Fruit fly (Drosophila melanogaster) whole organism, adult: ENCODE data around the gene Taf1.

Source experiments
- CG11617 ChIP-seq: fragments of 200-800 bp; sonication (Bioruptor generic); optimal IDR thresholded peaks from 2 replicates; lab custom pipeline; 2017; ENCODE audit warnings: mild to moderate bottlenecking, missing biosample characterization, missing genetic modification reagents, missing genetic modification characterization
- CG12768 ChIP-seq: fragments of 200-800 bp; sonication (Bioruptor generic); optimal IDR thresholded peaks from 2 replicates; lab custom pipeline; 2017; ENCODE audit warnings: missing biosample characterization, missing genetic modification characterization, mild to moderate bottlenecking, moderate library complexity, missing genetic modification reagents
- CG14711 ChIP-seq: fragments of 200-800 bp; sonication (Bioruptor generic); optimal IDR thresholded peaks from 2 replicates; lab custom pipeline; 2018; ENCODE audit warnings: missing biosample characterization, mild to moderate bottlenecking, missing genetic modification characterization, moderate library complexity
- CG1620 ChIP-seq: fragments of 200-800 bp; sonication (Bioruptor generic); optimal IDR thresholded peaks from 2 replicates; lab custom pipeline; 2016; ENCODE audit warnings: missing biosample characterization, missing genetic modification characterization
- CG33017 ChIP-seq: fragments of 200-800 bp; sonication (Bioruptor generic); optimal IDR thresholded peaks from 2 replicates; lab custom pipeline; 2018; ENCODE audit warnings: missing biosample characterization, mild to moderate bottlenecking, missing genetic modification characterization, moderate library complexity
- CG5204 ChIP-seq: fragments of 200-800 bp; sonication (Bioruptor generic); optimal IDR thresholded peaks from 2 replicates; lab custom pipeline; 2016; ENCODE audit warnings: missing biosample characterization, missing genetic modification characterization
- CG7045 ChIP-seq: fragments of 200-800 bp; sonication (Bioruptor generic); optimal IDR thresholded peaks from 2 replicates; lab custom pipeline; 2017; ENCODE audit warnings: missing biosample characterization, mild to moderate bottlenecking, missing genetic modification characterization
- CG7101 ChIP-seq: fragments of 200-800 bp; sonication (Bioruptor generic); optimal IDR thresholded peaks from 2 replicates; lab custom pipeline; 2018; ENCODE audit warnings: missing biosample characterization, mild to moderate bottlenecking, missing genetic modification characterization, moderate library complexity
- Clk ChIP-seq: fragments of 200-800 bp; sonication (Bioruptor generic); optimal IDR thresholded peaks from 2 replicates; lab custom pipeline; 2017; ENCODE audit warnings: missing biosample characterization, missing genetic modification characterization
- Crg-1 ChIP-seq: fragments of 200-800 bp; sonication (Bioruptor generic); optimal IDR thresholded peaks from 2 replicates; lab custom pipeline; 2016; ENCODE audit warnings: missing biosample characterization, missing genetic modification characterization
- Hr96 ChIP-seq: fragments of 200-800 bp; sonication (Bioruptor generic); optimal IDR thresholded peaks from 2 replicates; lab custom pipeline; 2016; ENCODE audit warnings: missing biosample characterization, missing genetic modification characterization
- Mnt ChIP-seq: fragments of 200-800 bp; sonication (Bioruptor generic); optimal IDR thresholded peaks from 2 replicates; lab custom pipeline; 2016; ENCODE audit warnings: missing biosample characterization, mild to moderate bottlenecking, missing genetic modification characterization
- bab1 ChIP-seq: fragments of 200-800 bp; sonication (Bioruptor generic); optimal IDR thresholded peaks from 3 replicates; lab custom pipeline; 2019; ENCODE audit warnings: missing biosample characterization, mild to moderate bottlenecking, missing genetic modification characterization, moderate library complexity
- cic ChIP-seq: fragments of 200-800 bp; sonication (Bioruptor generic); optimal IDR thresholded peaks from 2 replicates; lab custom pipeline; 2017; ENCODE audit warnings: missing biosample characterization, mild to moderate bottlenecking, missing genetic modification characterization, moderate library complexity
- cnc ChIP-seq, 2 experiments: fragments of >200 bp; optimal IDR thresholded peaks; 2 replicates each; lab custom pipeline; 2017
- kay ChIP-seq: fragments of 200-800 bp; sonication (Bioruptor generic); peaks from one replicate; lab custom pipeline; 2016; ENCODE audit warnings: missing biosample characterization, missing genetic modification characterization, borderline replicate concordance
- ovo ChIP-seq: fragments of 200-800 bp; sonication (Bioruptor generic); optimal IDR thresholded peaks from 2 replicates; lab custom pipeline; 2016; ENCODE audit warnings: missing biosample characterization, missing genetic modification characterization
- pad ChIP-seq: fragments of 200-800 bp; sonication (Bioruptor generic); optimal IDR thresholded peaks from 3 replicates; lab custom pipeline; 2017; ENCODE audit warnings: missing biosample characterization, missing genetic modification characterization, mild to moderate bottlenecking, moderate library complexity, missing genetic modification reagents
- tj ChIP-seq: fragments of 200-800 bp; sonication (Bioruptor generic); optimal IDR thresholded peaks from 3 replicates; lab custom pipeline; 2017; ENCODE audit warnings: missing biosample characterization, mild to moderate bottlenecking, missing genetic modification characterization, moderate library complexity
- toe ChIP-seq: fragments of 200-800 bp; sonication (Bioruptor generic); optimal IDR thresholded peaks from 2 replicates; lab custom pipeline; 2016; ENCODE audit warnings: missing biosample characterization, missing genetic modification characterization

Gene Taf1

dm6 chr3R:6646740-6647139 lies at the start of gene Taf1:
Gene Taf1, plus strand, starts transcription at chr3R:6646889.
- TF ChIP-seq cic = no peak
- TF ChIP-seq Hr96 (GFP tag; lab: Kevin White, UChicago) = peak; percentile 20
- no peak for TF ChIP-seq CG5204 (GFP tag; lab: Kevin White, UChicago)
- peak; percentile 60 for TF ChIP-seq toe
- TF ChIP-seq Mnt (GFP tag; lab: Kevin White, UChicago) = peak; percentile 20
- no peak for TF ChIP-seq Crg-1 (GFP tag; lab: Kevin White, UChicago)
- peak; percentile 17 for TF ChIP-seq bab1 (GFP tag; lab: Kevin White, UChicago)
- peak; percentile 39 for TF ChIP-seq CG12768 (GFP tag; lab: Kevin White, UChicago)
- no peak for TF ChIP-seq cnc (optimal IDR thresholded peaks at IDR 0.05; lab: Kevin White, UChicago)

DNA sequence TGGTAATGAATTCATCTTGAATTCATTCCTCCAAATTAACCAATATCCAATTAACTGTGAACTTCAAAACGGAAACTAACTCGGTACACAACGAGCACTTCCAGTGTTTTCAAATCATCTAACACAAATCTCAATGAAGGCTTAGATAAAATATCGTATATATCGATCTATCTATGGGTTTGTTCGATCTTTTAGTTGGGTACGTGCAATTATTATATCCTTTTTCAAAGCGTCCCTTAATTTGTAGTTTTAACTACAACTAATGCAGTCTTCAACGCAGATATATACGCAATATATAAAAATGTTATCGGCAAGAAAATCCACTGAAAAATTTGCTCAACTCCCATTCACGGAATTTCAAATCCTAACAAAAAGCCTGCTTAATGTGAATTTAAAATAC lies 48.8 kb upstream of the Taf1 start, which contains the start of gene CG1138:
TSS of gene CG1138 (minus strand) at position 101 of the 400 bp plus-strand sequence.
- TF ChIP-seq Crg-1 (GFP tag; lab: Kevin White, UChicago) (no peak), Mnt (GFP tag; lab: Kevin White, UChicago) (no peak), CG1620 (GFP tag; lab: Kevin White, UChicago) (no peak), cic (no peak), pad (no peak), CG7101 (tag; lab: Kevin White, UChicago) (no peak), CG7045 (GFP tag; lab: Kevin White, UChicago) (no peak), tj (GFP tag; lab: Kevin White, UChicago) (no peak), toe (no peak), CG14711 (tag; lab: Kevin White, UChicago) (no peak), CG11617 (GFP tag; lab: Kevin White, UChicago) (no peak)

DNA sequence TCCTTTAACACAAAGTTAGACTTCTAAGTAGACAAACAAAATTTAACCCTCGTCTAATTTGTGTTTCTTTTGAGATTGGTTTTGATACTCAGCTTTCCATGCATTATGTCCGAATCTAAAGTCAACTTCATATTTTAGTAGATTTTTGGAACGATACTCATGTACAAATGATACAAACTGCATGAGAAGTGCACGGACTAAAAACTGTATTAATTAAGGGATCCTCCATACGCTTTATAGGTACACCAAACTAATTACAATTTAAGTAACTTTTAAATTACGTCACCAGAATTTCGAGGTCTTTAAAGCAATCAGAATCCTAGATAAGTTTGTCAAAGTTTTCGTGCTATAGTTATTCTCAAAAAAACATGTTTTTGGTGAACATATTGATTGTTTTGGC lies 45.7 kb upstream of the Taf1 start, which contains the start of gene CG31482:
TSS of gene CG31482 (plus strand) at position 301 of the 400 bp plus-strand sequence.
- no peak for TF ChIP-seq CG33017
- TF ChIP-seq CG7045 (GFP tag; lab: Kevin White, UChicago) = no peak
- TF ChIP-seq tj (GFP tag; lab: Kevin White, UChicago) = no peak
- TF ChIP-seq kay (GFP tag; lab: Kevin White, UChicago) = no peak
- TF ChIP-seq toe = no peak

dm6 chr3R:6605142-6605541 lies 41.5 kb upstream of the Taf1 start:
- TF ChIP-seq pad (no peak), bab1 (GFP tag; lab: Kevin White, UChicago) (no peak), kay (GFP tag; lab: Kevin White, UChicago) (no peak)

DNA sequence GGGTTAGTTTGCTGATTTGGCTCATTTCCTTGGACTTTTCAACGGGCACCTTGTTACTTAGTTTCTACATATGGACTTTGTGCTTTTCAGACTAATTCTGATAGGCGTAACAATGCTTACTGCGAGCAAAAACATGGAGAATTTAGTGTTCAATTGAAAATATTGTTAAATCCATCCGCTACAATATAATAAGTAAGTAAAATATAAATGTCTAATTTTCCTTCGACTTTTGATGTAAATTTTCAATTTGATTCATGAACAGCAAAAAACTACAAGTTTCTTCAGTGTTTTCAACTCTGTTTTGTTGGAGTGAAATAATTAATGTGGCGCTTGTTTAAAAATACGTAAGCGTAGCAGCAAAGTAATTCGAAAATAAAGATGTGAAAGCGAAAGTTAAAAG lies 37.9 kb upstream of the Taf1 start, which contains the start of gene glob2:
TSS of gene glob2 (minus strand) at position 101 of the 400 bp plus-strand sequence.
- no peak for TF ChIP-seq Crg-1 (GFP tag; lab: Kevin White, UChicago)
- no peak for TF ChIP-seq pad
- no peak for TF ChIP-seq CG14711 (tag; lab: Kevin White, UChicago)
- no peak for TF ChIP-seq bab1 (GFP tag; lab: Kevin White, UChicago)
- no peak for TF ChIP-seq CG7045 (GFP tag; lab: Kevin White, UChicago)
- no peak for TF ChIP-seq Hr96 (GFP tag; lab: Kevin White, UChicago)
- TF ChIP-seq cnc (optimal IDR thresholded peaks at IDR 0.05; lab: Kevin White, UChicago) = no peak
- TF ChIP-seq toe = no peak
- no peak for TF ChIP-seq ovo (GFP tag; lab: Kevin White, UChicago)
- no peak for TF ChIP-seq CG7101 (tag; lab: Kevin White, UChicago)
- TF ChIP-seq CG11617 (GFP tag; lab: Kevin White, UChicago) = no peak
- TF ChIP-seq cic = no peak
- no peak for TF ChIP-seq CG1620 (GFP tag; lab: Kevin White, UChicago)
- no peak for TF ChIP-seq CG33017
- TF ChIP-seq kay (GFP tag; lab: Kevin White, UChicago) = no peak

DNA sequence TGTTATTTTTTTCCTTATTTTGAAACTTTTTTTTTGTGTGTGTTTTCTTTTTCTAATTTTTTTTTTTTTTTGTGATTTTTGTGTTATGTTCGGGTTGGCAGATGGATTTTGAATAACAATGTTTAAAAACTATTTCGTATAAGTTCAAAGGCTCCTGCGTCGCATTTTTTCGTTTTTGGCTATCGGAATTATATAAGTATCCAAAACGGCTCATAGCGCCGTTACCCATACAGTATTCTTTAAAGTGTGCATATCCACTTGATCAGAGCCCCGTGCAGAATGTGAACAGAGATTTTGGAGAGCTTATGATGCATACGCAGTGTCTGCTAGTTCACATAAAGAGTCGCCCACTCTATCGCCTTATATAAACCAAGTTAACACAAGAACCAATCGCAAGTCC lies 18.9 kb upstream of the Taf1 start, which contains the start of gene sowi:
TSS of gene sowi (minus strand) at position 101 of the 400 bp plus-strand sequence.
- TF ChIP-seq CG7101 (tag; lab: Kevin White, UChicago) (no peak), pad (no peak), CG12768 (GFP tag; lab: Kevin White, UChicago) (no peak), Hr96 (GFP tag; lab: Kevin White, UChicago) (no peak), kay (GFP tag; lab: Kevin White, UChicago) (no peak), Crg-1 (GFP tag; lab: Kevin White, UChicago) (no peak), cic (no peak), CG1620 (GFP tag; lab: Kevin White, UChicago) (no peak)

dm6 chr3R:6629221-6629620 lies 17.5 kb upstream of the Taf1 start, which contains the start of gene CG15177:
Gene CG15177, minus strand, starts transcription at chr3R:6629321.
- TF ChIP-seq cic = no peak
- no peak for TF ChIP-seq CG7045 (GFP tag; lab: Kevin White, UChicago)
- TF ChIP-seq CG1620 (GFP tag; lab: Kevin White, UChicago) = no peak
- no peak for TF ChIP-seq bab1 (GFP tag; lab: Kevin White, UChicago)
- TF ChIP-seq pad = no peak
- no peak for TF ChIP-seq Crg-1 (GFP tag; lab: Kevin White, UChicago)
- TF ChIP-seq tj (GFP tag; lab: Kevin White, UChicago) = no peak
- no peak for TF ChIP-seq CG12768 (GFP tag; lab: Kevin White, UChicago)
- TF ChIP-seq Mnt (GFP tag; lab: Kevin White, UChicago) = no peak
- no peak for TF ChIP-seq cnc (optimal IDR thresholded peaks at IDR 0.05; lab: Kevin White, UChicago)
- no peak for TF ChIP-seq toe
- TF ChIP-seq Clk (GFP tag; lab: Kevin White, UChicago) = no peak
- no peak for TF ChIP-seq CG11617 (GFP tag; lab: Kevin White, UChicago)
